Fruit fly (Drosophila melanogaster) whole organism, embryonic: ENCODE measurements around the gene Arl5.

Source experiments
- BEAF-32 ChIP-seq: fragments of 200-800 bp; sonication (Bioruptor generic); optimal IDR thresholded peaks from 3 replicates; lab custom pipeline; 2017; ENCODE audit warnings: missing biosample characterization, missing genetic modification characterization, mild to moderate bottlenecking, moderate library complexity, missing genetic modification reagents
- CG2120 ChIP-seq: fragments of 200-800 bp; sonication (Bioruptor generic); optimal IDR thresholded peaks from 3 replicates; lab custom pipeline; 2016; ENCODE audit warnings: missing biosample characterization, missing genetic modification characterization
- CG31224 ChIP-seq: fragments of 200-800 bp; sonication (Bioruptor generic); IDR thresholded peaks from 2 replicates; pipeline ENCODE4 v1.3.6; 2022; ENCODE audit warnings: missing biosample characterization, missing genetic modification characterization
- CG7271 ChIP-seq: fragments of 200-800 bp; sonication (Bioruptor generic); optimal IDR thresholded peaks from 2 replicates; lab custom pipeline; 2018; ENCODE audit warnings: missing biosample characterization, mild to moderate bottlenecking, missing genetic modification characterization, moderate library complexity
- CG7556 ChIP-seq: fragments of 200-800 bp; sonication (Bioruptor generic); optimal IDR thresholded peaks from 2 replicates; lab custom pipeline; 2017; ENCODE audit warnings: missing biosample characterization, mild to moderate bottlenecking, missing genetic modification characterization
- CG7745 ChIP-seq: fragments of 200-800 bp; sonication (Bioruptor generic); optimal IDR thresholded peaks from 2 replicates; lab custom pipeline; 2018; ENCODE audit warnings: missing biosample characterization, mild to moderate bottlenecking, missing genetic modification characterization, moderate library complexity
- Dll ChIP-seq: fragments of 200-800 bp; sonication (Bioruptor generic); IDR thresholded peaks from 4 replicates; pipeline ENCODE4 v1.3.6; 2022; ENCODE audit warnings: missing biosample characterization, missing genetic modification characterization; ENCODE audit not compliant: partially characterized antibody
- YL-1 ChIP-seq: fragments of 200-800 bp; sonication (Bioruptor generic); optimal IDR thresholded peaks from 3 replicates; lab custom pipeline; 2017; ENCODE audit warnings: missing biosample characterization, mild to moderate bottlenecking, missing genetic modification characterization
- bigmax ChIP-seq: fragments of 200-800 bp; sonication (Bioruptor generic); optimal IDR thresholded peaks from 2 replicates; lab custom pipeline; 2018; ENCODE audit warnings: missing biosample characterization, mild to moderate bottlenecking, missing genetic modification characterization
- chinmo ChIP-seq: fragments of 200-800 bp; sonication (Bioruptor generic); IDR thresholded peaks from 4 replicates; pipeline ENCODE4 v1.3.6; 2022; ENCODE audit warnings: missing biosample characterization, missing genetic modification characterization; ENCODE audit not compliant: partially characterized antibody
- eyg ChIP-seq: fragments of 200-800 bp; sonication (Bioruptor generic); optimal IDR thresholded peaks from 3 replicates; lab custom pipeline; 2016; ENCODE audit warnings: missing biosample characterization, missing genetic modification characterization
- hth ChIP-seq: fragments of >200 bp; optimal IDR thresholded peaks from 2 replicates; lab custom pipeline; 2017; ENCODE audit warnings: inconsistent platforms
- lmd ChIP-seq: fragments of 200-800 bp; sonication (Bioruptor generic); IDR thresholded peaks from 2 replicates; pipeline ENCODE4 v1.3.6; 2022; ENCODE audit warnings: missing biosample characterization, missing genetic modification characterization
- ranshi ChIP-seq: fragments of 200-800 bp; sonication (Bioruptor generic); IDR thresholded peaks from 2 replicates; pipeline ENCODE4 v1.3.6; 2022; ENCODE audit warnings: missing biosample characterization, missing genetic modification characterization

DNA sequence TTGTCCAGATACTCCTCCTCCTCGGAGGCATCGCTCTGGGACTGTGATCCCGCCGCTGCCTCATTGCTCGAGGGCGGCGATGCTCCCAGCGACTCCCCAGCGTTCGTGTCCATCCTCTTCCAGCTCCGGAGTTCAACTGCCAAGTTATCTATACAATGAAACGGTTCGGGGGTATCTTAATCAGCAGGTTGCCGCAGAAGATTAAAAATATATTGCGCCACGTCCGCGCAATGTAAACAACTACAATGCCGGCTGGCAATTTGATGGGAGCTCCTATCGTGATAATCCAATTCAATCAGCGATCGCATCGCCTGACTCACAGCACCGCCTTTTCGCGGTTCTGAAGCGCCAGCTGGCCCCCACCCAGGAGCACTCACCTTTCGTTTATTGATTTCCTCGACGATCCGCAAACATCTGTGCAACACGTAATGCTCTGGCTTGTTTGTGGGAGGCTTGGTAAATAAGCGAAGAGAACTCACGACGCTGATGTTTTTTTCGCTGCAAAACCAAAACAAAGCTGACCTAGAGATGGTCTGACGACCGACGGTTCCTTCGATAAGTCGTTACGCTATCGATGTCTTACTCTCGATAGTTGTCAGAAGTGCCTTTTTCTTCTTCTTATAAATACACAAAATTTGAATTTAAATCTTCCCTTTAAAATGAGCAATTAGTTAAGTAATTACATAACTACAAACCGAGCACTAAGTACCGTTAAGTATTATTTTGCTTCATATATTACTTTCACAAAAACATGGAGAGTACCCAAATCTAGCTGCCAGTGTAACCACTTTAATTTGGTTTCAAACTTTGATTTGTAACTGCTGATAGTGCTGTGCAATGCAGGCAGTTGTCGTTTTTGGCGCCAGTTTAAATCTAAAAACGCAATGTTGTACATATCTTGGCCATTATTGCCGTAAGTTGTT is 10.0 kb downstream of the Arl5 start, which contains the start of gene cert:
- TF ChIP-seq Dll (GFP tag; lab: Robert Waterston, UW) (peak; percentile 92), lmd (GFP tag; lab: Robert Waterston, UW) (no peak), YL-1 (GFP tag; lab: Kevin White, UChicago) (peak; percentile 52), CG2120 (GFP tag; lab: Kevin White, UChicago) (peak; percentile 60), eyg (no peak), BEAF-32 (peak; percentile 93), CG7556 (GFP tag; lab: Kevin White, UChicago) (no peak), hth (lab: Kevin White, UChicago) (no peak), ranshi (GFP tag; lab: Robert Waterston, UW) (no peak), CG7271 (no peak), CG7745 (tag; lab: Kevin White, UChicago) (no peak), bigmax (no peak), CG31224 (GFP tag; lab: Robert Waterston, UW) (no peak), chinmo (GFP tag; lab: Robert Waterston, UW) (peak; percentile 62; the same call in 1 of the 4 replicates)
